Fruit fly (Drosophila melanogaster): ENCODE data around the gene CG13937.

- TF ChIP-seq B-H2 (GFP tag; optimal IDR thresholded peaks at IDR 0.05) = no peak
- no peak for TF ChIP-seq exex (tag; optimal IDR thresholded peaks at IDR 0.05)
- TF ChIP-seq Rx (GFP tag; IDR thresholded peaks at IDR 0.05) = no peak
- no peak for TF ChIP-seq CG6175 (GFP tag; IDR thresholded peaks at IDR 0.05)
- no peak for TF ChIP-seq CG17385 (GFP tag; optimal IDR thresholded peaks at IDR 0.05)
- no peak for TF ChIP-seq CG4730 (GFP tag; IDR thresholded peaks at IDR 0.05)
- no peak for TF ChIP-seq HLH54F (GFP tag; optimal IDR thresholded peaks at IDR 0.05)
- TF ChIP-seq toy (GFP tag; IDR thresholded peaks at IDR 0.05) = no peak
- no peak for TF ChIP-seq CG31365 (tag; optimal IDR thresholded peaks at IDR 0.05)
Measured at dm6 chr3L:1829539-1829938, 53.3 kb downstream of the CG13937 start.

Measured in whole organism, embryonic.